Worm (Caenorhabditis elegans) whole organism, late embryonic: Measurements from ENCODE around the gene C14A4.8.
A peak's percentile ranks its signal among the peaks of the same experiment; 100 is the strongest.

ENCODE experiments used
- ceh-30 ChIP-seq: fragments of 150-350 bp; optimal IDR thresholded peaks from 2 replicates; lab custom pipeline; 2014; ENCODE audit warnings: missing biosample characterization, missing genetic modification characterization
- ets-4 ChIP-seq: sonication (generic microtip); optimal IDR thresholded peaks from 2 replicates; lab custom pipeline; 2016; ENCODE audit warnings: missing genetic modification characterization, missing compliant biosample characterization
- hlh-30 ChIP-seq: sonication (generic microtip); optimal IDR thresholded peaks from 2 replicates; lab custom pipeline; 2017; ENCODE audit warnings: antibody characterized with exemption, missing genetic modification characterization, missing compliant biosample characterization; ENCODE audit not compliant: insufficient read depth
- lin-11 ChIP-seq: fragments of 200-800 bp; sonication (Bioruptor generic); optimal IDR thresholded peaks from 2 replicates; lab custom pipeline; 2018; ENCODE audit warnings: mild to moderate bottlenecking, missing genetic modification characterization, missing compliant biosample characterization
- nfya-1 ChIP-seq: sonication (generic microtip); optimal IDR thresholded peaks from 2 replicates; lab custom pipeline; 2017; ENCODE audit warnings: missing genetic modification characterization, mild to moderate bottlenecking, missing compliant biosample characterization, antibody characterized with exemption, moderate library complexity
- nhr-11 ChIP-seq: fragments of 150-350 bp; optimal IDR thresholded peaks from 2 replicates; lab custom pipeline; 2014; ENCODE audit warnings: missing biosample characterization, missing genetic modification characterization
- npax-4 ChIP-seq: sonication (generic microtip); optimal IDR thresholded peaks from 2 replicates; lab custom pipeline; 2016; ENCODE audit warnings: missing genetic modification characterization, missing compliant biosample characterization
- odd-2 ChIP-seq: sonication (generic microtip); optimal IDR thresholded peaks from 2 replicates; lab custom pipeline; 2017; ENCODE audit warnings: antibody characterized with exemption, mild to moderate bottlenecking, missing genetic modification characterization, missing compliant biosample characterization
- unc-42 ChIP-seq: sonication (generic microtip); optimal IDR thresholded peaks from 2 replicates; lab custom pipeline; 2016; ENCODE audit warnings: missing genotype, missing genetic modification characterization, missing compliant biosample characterization
- unc-55 ChIP-seq: sonication (generic microtip); optimal IDR thresholded peaks from 2 replicates; lab custom pipeline; 2017; ENCODE audit warnings: missing biosample characterization, missing genetic modification reagents, missing genetic modification characterization

DNA sequence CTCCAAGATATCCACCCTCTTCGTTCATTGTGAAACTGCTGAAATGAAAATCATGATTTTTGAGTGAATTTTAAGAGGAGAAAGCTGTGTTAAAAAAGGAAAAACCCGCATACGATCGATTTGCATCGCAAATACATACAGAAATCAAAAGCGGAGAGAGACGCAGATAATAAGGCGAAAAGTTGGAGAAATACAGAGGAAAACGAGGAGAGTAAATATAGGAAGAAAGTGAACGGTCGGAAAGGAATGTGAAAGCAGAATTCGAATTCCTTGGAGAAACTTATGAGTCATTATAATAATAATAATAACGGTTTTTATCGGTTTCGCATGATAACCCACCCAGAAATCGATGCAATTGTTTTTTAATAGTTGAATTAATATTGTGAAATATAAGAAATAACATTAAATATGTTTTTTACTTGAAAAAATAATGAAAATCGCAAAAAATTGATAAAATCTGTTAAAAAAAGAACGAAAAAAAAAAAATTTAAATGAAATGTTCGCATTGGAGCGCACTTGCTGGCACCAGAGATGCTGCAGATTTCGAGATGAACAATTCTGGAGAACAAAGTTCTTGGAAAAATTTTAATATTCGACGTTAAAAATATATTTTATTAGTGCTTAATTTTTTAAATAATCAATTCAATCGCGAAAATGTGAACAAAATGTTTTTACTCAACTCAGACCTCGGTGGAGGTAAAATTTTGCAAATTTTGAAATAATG lies 9.5 kb upstream of the C14A4.8 start, which contains the start of gene ccm-3:
- TF ChIP-seq ets-4 (tag; lab: Kevin White, UChicago) = no peak
- TF ChIP-seq ceh-30 = no peak
- TF ChIP-seq npax-4 = no peak
- TF ChIP-seq lin-11 (tag; lab: Kevin White, UChicago) = no peak
- peak; percentile 21 for TF ChIP-seq nfya-1 (tag; lab: Kevin White, UChicago)
- no peak for TF ChIP-seq unc-42 (tag; lab: Kevin White, UChicago)
- no peak for TF ChIP-seq nhr-11 (tag; lab: Kevin White, UChicago)
- no peak for TF ChIP-seq odd-2 (tag; lab: Kevin White, UChicago)
- TF ChIP-seq hlh-30 (tag; lab: Kevin White, UChicago) = no peak
- no peak for TF ChIP-seq unc-55
